Fruit fly (Drosophila melanogaster): ENCODE measurements around the gene ninaG.

DNA sequence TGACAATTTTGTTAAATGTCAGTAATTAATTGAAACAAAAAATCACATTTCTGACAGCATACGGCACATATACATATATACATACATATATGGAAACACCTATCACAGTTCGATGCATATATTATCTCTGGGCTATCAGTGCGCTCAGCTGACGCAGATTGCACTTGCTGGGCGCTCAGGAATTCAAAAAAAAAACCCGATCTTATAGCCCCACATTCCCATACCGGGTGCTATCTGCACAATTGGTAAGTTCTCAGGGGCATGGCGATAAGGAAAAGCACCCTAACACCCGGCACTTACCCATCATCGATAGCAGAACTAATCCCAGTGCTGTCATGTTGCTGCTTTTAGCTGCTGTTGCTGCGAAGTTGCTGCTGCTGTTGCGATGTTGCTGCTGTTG lies 35.8 kb upstream of the ninaG start:
- TF ChIP-seq psq (optimal IDR thresholded peaks at IDR 0.05), result no peak
- no peak for TF ChIP-seq ttk (optimal IDR thresholded peaks at IDR 0.05)
- TF ChIP-seq Myc (optimal IDR thresholded peaks at IDR 0.05), result no peak
- no peak for TF ChIP-seq insv (optimal IDR thresholded peaks at IDR 0.05)
- no peak for TF ChIP-seq h (optimal IDR thresholded peaks at IDR 0.05)
